Fruit fly (Drosophila melanogaster) whole organism, embryonic: ENCODE results near the gene Fitm.

Source experiments
- Bdp1 ChIP-seq: fragments of 200-800 bp; sonication (Bioruptor generic); optimal IDR thresholded peaks from 3 replicates; lab custom pipeline; 2016; ENCODE audit warnings: missing biosample characterization, missing genetic modification characterization
- Bteb2 ChIP-seq: fragments of 200-800 bp; sonication (Bioruptor generic); optimal IDR thresholded peaks from 2 replicates; lab custom pipeline; 2016; ENCODE audit warnings: missing biosample characterization, missing genetic modification characterization
- CG10366 ChIP-seq: fragments of 200-800 bp; sonication (Bioruptor generic); IDR thresholded peaks from 2 replicates; pipeline ENCODE4 v1.3.6; 2022; ENCODE audit warnings: missing biosample characterization, missing genetic modification characterization
- CG10654 ChIP-seq: fragments of 200-800 bp; sonication (Bioruptor generic); optimal IDR thresholded peaks from 2 replicates; lab custom pipeline; 2016; ENCODE audit warnings: missing biosample characterization, missing genetic modification characterization
- CG11504 ChIP-seq: fragments of 200-800 bp; sonication (Bioruptor generic); optimal IDR thresholded peaks from 3 replicates; lab custom pipeline; 2019; ENCODE audit warnings: missing biosample characterization, mild to moderate bottlenecking, missing genetic modification characterization, moderate library complexity
- CG11723 ChIP-seq: fragments of 200-800 bp; sonication (Bioruptor generic); optimal IDR thresholded peaks from 2 replicates; lab custom pipeline; 2017; ENCODE audit warnings: missing biosample characterization, mild to moderate bottlenecking, missing genetic modification characterization
- CG12744 ChIP-seq: fragments of 200-800 bp; sonication (Bioruptor generic); optimal IDR thresholded peaks from 2 replicates; lab custom pipeline; 2016; ENCODE audit warnings: missing biosample characterization, missing genetic modification characterization
- CG14710 ChIP-seq: fragments of 200-800 bp; sonication (Bioruptor generic); optimal IDR thresholded peaks from 3 replicates; lab custom pipeline; 2019; ENCODE audit warnings: missing biosample characterization, mild to moderate bottlenecking, missing genetic modification characterization, moderate library complexity
- CG18619 ChIP-seq: fragments of 200-800 bp; sonication (Bioruptor generic); optimal IDR thresholded peaks from 3 replicates; lab custom pipeline; 2017; ENCODE audit warnings: missing biosample characterization, mild to moderate bottlenecking, missing genetic modification characterization
- CG2875 ChIP-seq: fragments of 200-800 bp; sonication (Bioruptor generic); optimal IDR thresholded peaks from 2 replicates; lab custom pipeline; 2017; ENCODE audit warnings: missing biosample characterization, mild to moderate bottlenecking, missing genetic modification characterization, missing genetic modification reagents
- CG32767 ChIP-seq: fragments of 200-800 bp; sonication (Bioruptor generic); IDR thresholded peaks from 2 replicates; pipeline ENCODE4 v1.3.6; 2022; ENCODE audit warnings: missing biosample characterization, missing genetic modification characterization
- CG5180 ChIP-seq: fragments of 200-800 bp; sonication (Bioruptor generic); optimal IDR thresholded peaks from 3 replicates; lab custom pipeline; 2017; ENCODE audit warnings: missing biosample characterization, missing genetic modification characterization, mild to moderate bottlenecking, moderate library complexity, missing genetic modification reagents
- CG6654 ChIP-seq: fragments of 200-800 bp; sonication (Bioruptor generic); optimal IDR thresholded peaks from 2 replicates; lab custom pipeline; 2017; ENCODE audit warnings: missing biosample characterization, mild to moderate bottlenecking, missing genetic modification characterization
- CG6683 ChIP-seq: fragments of 200-800 bp; sonication (Bioruptor generic); optimal IDR thresholded peaks from 2 replicates; lab custom pipeline; 2017; ENCODE audit warnings: missing biosample characterization, mild to moderate bottlenecking, missing genetic modification characterization, missing genetic modification reagents
- CG6813 ChIP-seq: fragments of 200-800 bp; sonication (Bioruptor generic); optimal IDR thresholded peaks from 2 replicates; lab custom pipeline; 2017; ENCODE audit warnings: missing biosample characterization, missing genetic modification characterization, mild to moderate bottlenecking, moderate library complexity, missing genetic modification reagents
- CG7928 ChIP-seq: fragments of 200-800 bp; sonication (Bioruptor generic); optimal IDR thresholded peaks from 2 replicates; lab custom pipeline; 2017; ENCODE audit warnings: missing biosample characterization, mild to moderate bottlenecking, missing genetic modification characterization
- CG8478 ChIP-seq: fragments of >200 bp; optimal IDR thresholded peaks from 2 replicates; lab custom pipeline; 2018
- CG9215 ChIP-seq: fragments of 200-800 bp; sonication (Bioruptor generic); IDR thresholded peaks from 2 replicates; pipeline ENCODE4 v1.3.6; 2022; ENCODE audit warnings: missing biosample characterization, missing genetic modification characterization
- ERR ChIP-seq: fragments of 200-800 bp; sonication (Bioruptor generic); optimal IDR thresholded peaks from 2 replicates; lab custom pipeline; 2016; ENCODE audit warnings: missing biosample characterization, missing genetic modification characterization
- HLH3B ChIP-seq: fragments of 200-800 bp; sonication (Bioruptor generic); IDR thresholded peaks from 2 replicates; pipeline ENCODE4 v1.3.6; 2022; ENCODE audit warnings: missing biosample characterization, missing genetic modification characterization
- Hsf ChIP-seq: fragments of 200-800 bp; sonication (Bioruptor generic); optimal IDR thresholded peaks from 3 replicates; lab custom pipeline; 2016; ENCODE audit warnings: missing biosample characterization, missing genetic modification characterization
- Kr ChIP-seq: fragments of 200-800 bp; sonication (Bioruptor generic); optimal IDR thresholded peaks from 2 replicates; lab custom pipeline; 2017; ENCODE audit warnings: missing biosample characterization, mild to moderate bottlenecking, missing genetic modification characterization
- Lim3 ChIP-seq: fragments of 200-800 bp; sonication (Bioruptor generic); IDR thresholded peaks from 2 replicates; pipeline ENCODE4 v1.3.6; 2022; ENCODE audit warnings: missing biosample characterization, missing genetic modification characterization
- MTF-1 ChIP-seq: fragments of 200-800 bp; sonication (Bioruptor generic); optimal IDR thresholded peaks from 2 replicates; lab custom pipeline; 2018; ENCODE audit warnings: missing biosample characterization, mild to moderate bottlenecking, missing genetic modification characterization, borderline replicate concordance
- Mes4 ChIP-seq: fragments of 200-800 bp; sonication (Bioruptor generic); optimal IDR thresholded peaks from 2 replicates; lab custom pipeline; 2016; ENCODE audit warnings: missing biosample characterization, missing genetic modification characterization
- NFAT ChIP-seq: fragments of 200-800 bp; sonication (Bioruptor generic); IDR thresholded peaks from 2 replicates; pipeline ENCODE4 v1.3.6; 2022; ENCODE audit warnings: missing biosample characterization, missing genetic modification characterization
- NK7.1 ChIP-seq: fragments of 200-800 bp; sonication (Bioruptor generic); optimal IDR thresholded peaks from 3 replicates; lab custom pipeline; 2016; ENCODE audit warnings: missing biosample characterization, missing genetic modification characterization
- Sox100B ChIP-seq: fragments of 200-800 bp; sonication (Bioruptor generic); optimal IDR thresholded peaks from 3 replicates; lab custom pipeline; 2018; ENCODE audit warnings: missing biosample characterization, mild to moderate bottlenecking, missing genetic modification characterization
- Spps ChIP-seq: fragments of 200-800 bp; sonication (Bioruptor generic); optimal IDR thresholded peaks from 2 replicates; lab custom pipeline; 2018; ENCODE audit warnings: missing biosample characterization, mild to moderate bottlenecking, missing genetic modification characterization
- Sry-β ChIP-seq: fragments of 200-800 bp; sonication (Bioruptor generic); optimal IDR thresholded peaks from 2 replicates; lab custom pipeline; 2018; ENCODE audit warnings: missing biosample characterization, mild to moderate bottlenecking, missing genetic modification characterization, moderate library complexity
- TFAM ChIP-seq: fragments of 200-800 bp; sonication (Bioruptor generic); optimal IDR thresholded peaks from 2 replicates; lab custom pipeline; 2017; ENCODE audit warnings: missing biosample characterization, missing genetic modification characterization, inconsistent platforms
- Xbp1 ChIP-seq: fragments of 200-800 bp; sonication (Bioruptor generic); optimal IDR thresholded peaks from 3 replicates; lab custom pipeline; 2016; ENCODE audit warnings: missing biosample characterization, mild to moderate bottlenecking, missing genetic modification characterization
- ash1 ChIP-seq: fragments of 200-800 bp; sonication (Bioruptor generic); optimal IDR thresholded peaks from 2 replicates; lab custom pipeline; 2018; ENCODE audit warnings: missing biosample characterization, mild to moderate bottlenecking, missing genetic modification characterization
- bigmax ChIP-seq: fragments of 200-800 bp; sonication (Bioruptor generic); optimal IDR thresholded peaks from 2 replicates; lab custom pipeline; 2018; ENCODE audit warnings: missing biosample characterization, mild to moderate bottlenecking, missing genetic modification characterization
- chif ChIP-seq, 2 experiments: fragments of 200-800 bp; sonication (Bioruptor generic); optimal IDR thresholded peaks; 3 replicates each; lab custom pipeline; 2016; ENCODE audit warnings: missing biosample characterization in 2 of 2, missing genetic modification characterization in 2 of 2
- chm ChIP-seq: fragments of 200-800 bp; sonication (Bioruptor generic); IDR thresholded peaks from 2 replicates; pipeline ENCODE4 v1.3.6; 2022; ENCODE audit warnings: missing biosample characterization, missing genetic modification characterization
- cwo ChIP-seq: fragments of 200-800 bp; sonication (Bioruptor generic); optimal IDR thresholded peaks from 3 replicates; lab custom pipeline; 2017; ENCODE audit warnings: missing biosample characterization, missing genetic modification characterization, mild to moderate bottlenecking, moderate library complexity, missing genetic modification reagents
- da ChIP-seq: fragments of 200-800 bp; sonication (Bioruptor generic); optimal IDR thresholded peaks from 2 replicates; lab custom pipeline; 2016; ENCODE audit warnings: missing biosample characterization, missing genetic modification characterization
- eve ChIP-seq, 2 experiments: fragments of >200 bp; optimal IDR thresholded peaks; 2 replicates each; lab custom pipeline; 2017; ENCODE audit warnings: missing biosample characterization in 2 of 2, missing genetic modification characterization in 2 of 2
- jigr1 ChIP-seq: fragments of 200-800 bp; sonication (Bioruptor generic); IDR thresholded peaks from 3 replicates; pipeline ENCODE4 v1.3.6; 2022; ENCODE audit warnings: missing biosample characterization, missing genetic modification characterization
- jumu ChIP-seq: fragments of 200-800 bp; sonication (Bioruptor generic); optimal IDR thresholded peaks from 3 replicates; lab custom pipeline; 2016; ENCODE audit warnings: missing biosample characterization, missing genetic modification characterization
- kah ChIP-seq: fragments of 200-800 bp; sonication (Bioruptor generic); optimal IDR thresholded peaks from 2 replicates; lab custom pipeline; 2018; ENCODE audit warnings: missing biosample characterization, mild to moderate bottlenecking, missing genetic modification characterization
- mam ChIP-seq: fragments of 200-800 bp; sonication (Bioruptor generic); optimal IDR thresholded peaks from 3 replicates; lab custom pipeline; 2016; ENCODE audit warnings: missing biosample characterization, missing genetic modification characterization
- nau ChIP-seq: fragments of 200-800 bp; sonication (Bioruptor generic); optimal IDR thresholded peaks from 3 replicates; lab custom pipeline; 2017; ENCODE audit warnings: missing biosample characterization, mild to moderate bottlenecking, missing genetic modification characterization, missing genetic modification reagents
- prd ChIP-seq, 3 experiments: fragments of >200 bp in 2 of 3; fragments of 200-800 bp in 1 of 3; sonication (Bioruptor generic) in 1 of 3; optimal IDR thresholded peaks in 2 of 3; IDR thresholded peaks in 1 of 3; 2 replicates in 2 of 3; 3 replicates in 1 of 3; pipeline versions ENCODE4 v1.3.6 to Lab custom; 2017 to 2022; ENCODE audit warnings: missing biosample characterization in 1 of 3, missing genetic modification characterization in 1 of 3
- ranshi ChIP-seq: fragments of 200-800 bp; sonication (Bioruptor generic); IDR thresholded peaks from 2 replicates; pipeline ENCODE4 v1.3.6; 2022; ENCODE audit warnings: missing biosample characterization, missing genetic modification characterization
- scrt ChIP-seq: fragments of 200-800 bp; sonication (Bioruptor generic); optimal IDR thresholded peaks from 2 replicates; lab custom pipeline; 2018; ENCODE audit warnings: missing biosample characterization, mild to moderate bottlenecking, missing genetic modification characterization, moderate library complexity
- stc ChIP-seq: fragments of 200-800 bp; sonication (Bioruptor generic); IDR thresholded peaks from 2 replicates; pipeline ENCODE4 v1.3.6; 2022; ENCODE audit warnings: missing biosample characterization, missing genetic modification characterization
- wor ChIP-seq: fragments of 200-800 bp; sonication (Bioruptor generic); IDR thresholded peaks from 2 replicates; pipeline ENCODE4 v1.3.6; 2022; ENCODE audit warnings: missing biosample characterization, missing genetic modification characterization

Gene Fitm

dm6 chr3L:5154917-5155613 is 9.2 kb upstream of the Fitm start (continued):
- TF ChIP-seq chif (GFP tag; optimal IDR thresholded peaks at IDR 0.05; lab: Kevin White, UChicago) (peak; percentile 55 to 69), Sox100B (GFP tag; lab: Kevin White, UChicago) (no peak), CG18619 (GFP tag; lab: Kevin White, UChicago) (peak; percentile 67), CG8478 (lab: Kevin White, UChicago) (no peak), ranshi (GFP tag; lab: Robert Waterston, UW) (peak; percentile 79; the same call in 1 of the 2 replicates), chm (GFP tag; lab: Robert Waterston, UW) (no peak), Xbp1 (peak; percentile 82), eve (GFP tag; optimal IDR thresholded peaks at IDR 0.05; lab: Kevin White, UChicago) (no peak), Lim3 (GFP tag; lab: Robert Waterston, UW) (no peak), CG6683 (GFP tag; lab: Kevin White, UChicago) (peak; percentile 76), CG5180 (GFP tag; lab: Kevin White, UChicago) (peak; percentile 61), CG6654 (GFP tag; lab: Kevin White, UChicago) (peak; percentile 40), CG7928 (peak; percentile 12), kah (peak; percentile 45), CG14710 (tag; lab: Kevin White, UChicago) (peak; percentile 51), da (GFP tag; lab: Kevin White, UChicago) (no peak), scrt (GFP tag; lab: Kevin White, UChicago) (peak; percentile 76), Sry-β (GFP tag; lab: Kevin White, UChicago) (no peak), CG12744 (GFP tag; lab: Kevin White, UChicago) (peak; percentile 39), NFAT (no peak; the same call in 1 of the 2 replicates), NK7.1 (GFP tag; lab: Kevin White, UChicago) (peak; percentile 62), mam (peak; percentile 82), Mes4 (peak; percentile 30), wor (peak; percentile 58), HLH3B (peak; percentile 91), ERR (GFP tag; lab: Kevin White, UChicago) (peak; percentile 74), CG2875 (peak; percentile 39), Spps (peak; percentile 2), nau (no peak), cwo (peak; percentile 76), CG9215 (GFP tag; lab: Robert Waterston, UW) (no peak), bigmax (no peak), CG10654 (GFP tag; lab: Kevin White, UChicago) (peak; percentile 51), Hsf (GFP tag; lab: Kevin White, UChicago) (peak; percentile 71), CG6813 (GFP tag; lab: Kevin White, UChicago) (peak; percentile 70), MTF-1 (no peak), CG32767 (GFP tag; lab: Robert Waterston, UW) (peak; percentile 81), TFAM (no peak), CG11504 (no peak), stc (GFP tag; lab: Robert Waterston, UW) (peak; percentile 85), ash1 (GFP tag; lab: Kevin White, UChicago) (no peak), CG11723 (no peak), CG10366 (GFP tag; lab: Robert Waterston, UW) (peak; percentile 75), Bdp1 (GFP tag; lab: Kevin White, UChicago) (no peak), Bteb2 (peak; percentile 74), jigr1 (GFP tag; lab: Robert Waterston, UW) (peak; percentile 61; the same call in 1 of the 3 replicates), prd (optimal IDR thresholded peaks at IDR 0.05; lab: Kevin White, UChicago) (no peak), prd (GFP tag; IDR thresholded peaks at IDR 0.05; lab: Robert Waterston, UW) (no peak; the same call in 2 of the 3 replicates), jumu (GFP tag; lab: Kevin White, UChicago) (peak; percentile 68), Kr (GFP tag; lab: Kevin White, UChicago) (no peak)
